Worm (Caenorhabditis elegans): Measurements from ENCODE around the gene ndua-5.

DNA sequence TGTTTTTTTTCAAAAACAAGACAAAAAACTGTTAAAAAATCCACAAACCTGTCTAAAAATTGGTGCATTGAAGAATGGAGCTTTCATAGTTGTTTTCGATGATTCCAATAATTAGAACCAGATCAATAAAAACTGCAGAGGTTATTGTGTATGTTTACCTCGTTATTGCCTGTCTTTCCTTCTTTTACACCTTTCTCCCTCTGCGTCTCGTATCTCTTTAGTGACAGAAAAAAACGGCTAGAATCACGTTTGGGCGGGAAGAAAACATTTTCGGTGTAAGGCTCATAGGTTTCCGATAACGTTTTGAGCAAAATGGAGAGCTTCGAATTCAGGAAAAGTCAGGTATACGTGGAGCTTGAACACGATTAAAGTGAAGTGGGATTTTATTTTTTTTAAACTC is 16.1 kb downstream of the ndua-5 start, which contains the start of gene ethe-1:
- TF ChIP-seq nhr-28 (tag; optimal IDR thresholded peaks at IDR 0.05) (no peak), elt-3 (tag; optimal IDR thresholded peaks at IDR 0.05) (no peak), zag-1 (tag; optimal IDR thresholded peaks at IDR 0.05) (no peak)
